Fruit fly (Drosophila melanogaster): ENCODE results near the gene CG40470.
A peak's percentile ranks its signal among the peaks of the same experiment; 100 is the strongest.

CG40470 gene

dm6 chr3L:24028211-24028900, 42.1 kb upstream of the CG40470 start, which contains the start of gene CG40045 (continued):
- TF ChIP-seq CG10543 (GFP tag; optimal IDR thresholded peaks at IDR 0.05) (no peak), CG10431 (GFP tag; optimal IDR thresholded peaks at IDR 0.05) (no peak), CG17802 (tag; optimal IDR thresholded peaks at IDR 0.05) (peak; percentile 99), p53 (GFP tag; optimal IDR thresholded peaks at IDR 0.05) (no peak), stc (GFP tag; IDR thresholded peaks at IDR 0.05) (no peak), inv (GFP tag; IDR thresholded peaks at IDR 0.05; ENCODE audit: partially characterized antibody) (no peak), disco-r (GFP tag; optimal IDR thresholded peaks at IDR 0.05) (no peak), CG9215 (GFP tag; IDR thresholded peaks at IDR 0.05) (no peak), Pdp1 (GFP tag; optimal IDR thresholded peaks at IDR 0.05) (peak in 1 of 2 experiments; percentile 79), ap (GFP tag; IDR thresholded peaks at IDR 0.05) (no peak), NC2α (GFP tag; optimal IDR thresholded peaks at IDR 0.05) (no peak), HmgZ (tag; optimal IDR thresholded peaks at IDR 0.05) (peak; percentile 33), Hmr (GFP tag; optimal IDR thresholded peaks at IDR 0.05) (no peak), caup (GFP tag; optimal IDR thresholded peaks at IDR 0.05; ENCODE audit: severe bottlenecking) (no peak), dpn (GFP tag; optimal IDR thresholded peaks at IDR 0.05) (no peak), ERR (GFP tag; optimal IDR thresholded peaks at IDR 0.05) (no peak), Awh (GFP tag; IDR thresholded peaks at IDR 0.05) (no peak), CG10366 (GFP tag; IDR thresholded peaks at IDR 0.05) (no peak), CG1603 (tag; optimal IDR thresholded peaks at IDR 0.05) (peak; percentile 99), scrt (GFP tag; optimal IDR thresholded peaks at IDR 0.05) (no peak), CG10209 (GFP tag; optimal IDR thresholded peaks at IDR 0.05) (no peak), Asciz (GFP tag; optimal IDR thresholded peaks at IDR 0.05) (no peak), CG11696 (GFP tag; IDR thresholded peaks at IDR 0.05) (no peak), gcm2 (GFP tag; optimal IDR thresholded peaks at IDR 0.05) (no peak), tna (GFP tag; IDR thresholded peaks at IDR 0.05; ENCODE audit: partially characterized antibody) (no peak), HLH3B (GFP tag; IDR thresholded peaks at IDR 0.05) (no peak), slp2 (GFP tag; optimal IDR thresholded peaks at IDR 0.05) (no peak), Gug (GFP tag; IDR thresholded peaks at IDR 0.05) (0 out of 4 replicates have a peak, but pooled peaks have one; percentile 16), CG15514 (GFP tag; optimal IDR thresholded peaks at IDR 0.05) (peak; percentile 98), Dad (GFP tag; optimal IDR thresholded peaks at IDR 0.05) (no peak), Nf-YB (GFP tag; optimal IDR thresholded peaks at IDR 0.05) (no peak), Abd-B (GFP tag; optimal IDR thresholded peaks at IDR 0.05) (peak; percentile 55), CG8281 (tag; optimal IDR thresholded peaks at IDR 0.05) (no peak), CG4617 (GFP tag; optimal IDR thresholded peaks at IDR 0.05; ENCODE audit: borderline replicate concordance) (peak; percentile 30), zfh1 (GFP tag; IDR thresholded peaks at IDR 0.05) (no peak), sqz (GFP tag; optimal IDR thresholded peaks at IDR 0.05) (no peak), cad (GFP tag; optimal IDR thresholded peaks at IDR 0.05) (no peak), CG12155 (GFP tag; optimal IDR thresholded peaks at IDR 0.05) (no peak), sim (GFP tag; IDR thresholded peaks at IDR 0.05) (no peak), Dp (GFP tag; optimal IDR thresholded peaks at IDR 0.05) (no peak), oc (tag; optimal IDR thresholded peaks at IDR 0.05) (no peak), Xrp1 (GFP tag; IDR thresholded peaks at IDR 0.05) (no peak), CG17359 (tag; optimal IDR thresholded peaks at IDR 0.05) (no peak), sisA (GFP tag; IDR thresholded peaks at IDR 0.05) (no peak), Rfx (GFP tag; IDR thresholded peaks at IDR 0.05) (no peak), CHES-1-like (GFP tag; optimal IDR thresholded peaks at IDR 0.05) (no peak), Scr (GFP tag; IDR thresholded peaks at IDR 0.05; ENCODE audit: partially characterized antibody) (no peak), hbn (GFP tag; IDR thresholded peaks at IDR 0.05; ENCODE audit: partially characterized antibody) (no peak), CG9609 (GFP tag; optimal IDR thresholded peaks at IDR 0.05) (no peak), Vsx1 (GFP tag; optimal IDR thresholded peaks at IDR 0.05) (no peak)
